Worm (Caenorhabditis elegans) whole organism, L3 larva: ENCODE results near the gene W09C2.10.

Experiments
- R02D3.7 ChIP-seq: fragments of 150-350 bp; optimal IDR thresholded peaks from 2 replicates; lab custom pipeline; 2014; ENCODE audit warnings: missing biosample characterization, missing genetic modification characterization
- ceh-16 ChIP-seq: sonication (generic microtip); optimal IDR thresholded peaks from 2 replicates; lab custom pipeline; 2017; ENCODE audit warnings: missing biosample characterization, missing genetic modification characterization
- ceh-28 ChIP-seq: fragments of 150-350 bp; optimal IDR thresholded peaks from 2 replicates; lab custom pipeline; 2014; ENCODE audit warnings: missing biosample characterization, missing genetic modification reagents, missing genetic modification characterization
- ceh-9 ChIP-seq: sonication (generic microtip); optimal IDR thresholded peaks from 2 replicates; lab custom pipeline; 2018; ENCODE audit warnings: missing biosample characterization, missing genetic modification characterization
- elt-1 ChIP-seq: fragments of 150-350 bp; optimal IDR thresholded peaks from 2 replicates; lab custom pipeline; 2014; ENCODE audit warnings: missing biosample characterization, missing genetic modification characterization
- lin-15B ChIP-seq: fragments of 150-350 bp; optimal IDR thresholded peaks from 2 replicates; lab custom pipeline; 2014; ENCODE audit warnings: missing biosample characterization, missing genetic modification characterization
- mdl-1 ChIP-seq: fragments of 150-350 bp; optimal IDR thresholded peaks from 2 replicates; lab custom pipeline; 2014; ENCODE audit warnings: missing biosample characterization, missing genetic modification characterization
- nhr-237 ChIP-seq: fragments of 150-350 bp; optimal IDR thresholded peaks from 2 replicates; lab custom pipeline; 2014; ENCODE audit warnings: missing biosample characterization, missing genetic modification characterization
- nhr-67 ChIP-seq: fragments of 150-350 bp; optimal IDR thresholded peaks from 2 replicates; lab custom pipeline; 2014; ENCODE audit warnings: missing biosample characterization, missing genetic modification characterization
- nhr-76 ChIP-seq: fragments of 150-350 bp; sonication (generic microtip); optimal IDR thresholded peaks from 5 replicates; lab custom pipeline; 2014; ENCODE audit warnings: missing biosample characterization, missing genetic modification characterization
- tbx-2 ChIP-seq: sonication (generic microtip); optimal IDR thresholded peaks from 2 replicates; lab custom pipeline; 2016; ENCODE audit warnings: mild to moderate bottlenecking, missing genetic modification characterization, missing compliant biosample characterization
- unc-62 ChIP-seq: fragments of 150-350 bp; sonication (generic microtip); optimal IDR thresholded peaks from 4 replicates; lab custom pipeline; 2014; ENCODE audit warnings: missing biosample characterization, missing genetic modification reagents, missing genetic modification characterization

W09C2.10 gene

DNA sequence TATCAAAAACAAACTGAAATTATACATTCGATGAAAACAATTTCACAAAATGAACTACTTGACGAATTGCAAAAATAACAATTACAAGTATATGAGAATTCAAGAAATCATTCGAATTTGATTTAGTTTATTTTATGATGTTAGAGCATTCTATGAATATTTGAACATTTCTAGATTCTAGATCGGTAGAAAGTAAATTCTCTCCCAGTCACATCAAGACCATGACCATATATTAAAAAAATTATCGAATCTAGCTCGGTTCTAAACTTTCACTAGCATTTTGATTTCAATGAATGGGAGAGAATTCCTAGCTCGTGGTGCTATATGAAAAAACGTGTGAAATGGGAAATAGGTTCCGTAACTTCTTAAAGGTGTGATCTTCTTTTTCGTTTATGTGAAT lies 40.5 kb downstream of the W09C2.10 start:
- no peak for TF ChIP-seq elt-1 (tag; lab: Kevin White, UChicago)
- TF ChIP-seq nhr-67 (tag; lab: Kevin White, UChicago) = no peak
- no peak for TF ChIP-seq nhr-76 (tag; lab: Kevin White, UChicago)
- TF ChIP-seq nhr-237 (tag; lab: Kevin White, UChicago) = no peak

- TF ChIP-seq ceh-16 (tag; lab: Kevin White, UChicago) = no peak
- TF ChIP-seq R02D3.7 (tag; lab: Kevin White, UChicago) = no peak
- no peak for TF ChIP-seq ceh-9
- no peak for TF ChIP-seq lin-15B
- TF ChIP-seq mdl-1 (tag; lab: Kevin White, UChicago) = no peak
- no peak for TF ChIP-seq nhr-67 (tag; lab: Kevin White, UChicago)
- TF ChIP-seq tbx-2 (tag; lab: Kevin White, UChicago) = no peak
- no peak for TF ChIP-seq ceh-28
- no peak for TF ChIP-seq unc-62 (GFP tag; lab: Kevin White, UChicago)
Measured at ce11 chrIV:9580021-9580420, 44.9 kb downstream of the W09C2.10 start, which contains the start of gene npr-2. TSS of gene npr-2 (minus strand) at chrIV:9580121.
